Fruit fly (Drosophila melanogaster) whole organism, embryonic: Measurements from ENCODE around the gene Arp10.

Experiments
- ATbp ChIP-seq: fragments of 200-800 bp; sonication (Bioruptor generic); optimal IDR thresholded peaks from 2 replicates; lab custom pipeline; 2017; ENCODE audit warnings: missing biosample characterization, mild to moderate bottlenecking, missing genetic modification characterization, missing genetic modification reagents
- Blimp-1 ChIP-seq: fragments of 200-800 bp; sonication (Bioruptor generic); optimal IDR thresholded peaks from 3 replicates; lab custom pipeline; 2018; ENCODE audit warnings: missing biosample characterization, missing genetic modification characterization, mild to moderate bottlenecking, moderate library complexity, missing genetic modification reagents
- CG10543 ChIP-seq: fragments of 200-800 bp; sonication (Bioruptor generic); optimal IDR thresholded peaks from 3 replicates; lab custom pipeline; 2017; ENCODE audit warnings: missing biosample characterization, mild to moderate bottlenecking, missing genetic modification characterization, moderate library complexity
- CG1233 ChIP-seq: fragments of 200-800 bp; sonication (Bioruptor generic); optimal IDR thresholded peaks from 4 replicates; lab custom pipeline; 2018; ENCODE audit warnings: missing biosample characterization, mild to moderate bottlenecking, missing genetic modification characterization
- CG12391 ChIP-seq: fragments of 200-800 bp; sonication (Bioruptor generic); optimal IDR thresholded peaks from 3 replicates; lab custom pipeline; 2018; ENCODE audit warnings: missing biosample characterization, mild to moderate bottlenecking, missing genetic modification characterization, moderate library complexity
- CG15269 ChIP-seq: fragments of 200-800 bp; sonication (Bioruptor generic); optimal IDR thresholded peaks from 2 replicates; lab custom pipeline; 2018; ENCODE audit warnings: missing biosample characterization, mild to moderate bottlenecking, missing genetic modification characterization, moderate library complexity
- CG1602 ChIP-seq: fragments of 200-800 bp; sonication (Bioruptor generic); optimal IDR thresholded peaks from 3 replicates; lab custom pipeline; 2016; ENCODE audit warnings: missing biosample characterization, missing genetic modification characterization
- CG18476 ChIP-seq: fragments of 200-800 bp; sonication (Bioruptor generic); optimal IDR thresholded peaks from 2 replicates; lab custom pipeline; 2016; ENCODE audit warnings: missing biosample characterization, mild to moderate bottlenecking, missing genetic modification characterization
- CG2129 ChIP-seq: fragments of 200-800 bp; sonication (Bioruptor generic); IDR thresholded peaks from 2 replicates; pipeline ENCODE4 v1.3.6; 2022; ENCODE audit warnings: missing biosample characterization, missing genetic modification characterization; ENCODE audit not compliant: partially characterized antibody
- CG2889 ChIP-seq: fragments of 200-800 bp; sonication (Bioruptor generic); IDR thresholded peaks from 3 replicates; pipeline ENCODE4 v1.3.6; 2022; ENCODE audit warnings: missing biosample characterization, missing genetic modification characterization
- CG34224 ChIP-seq: fragments of 200-800 bp; sonication (Bioruptor generic); IDR thresholded peaks from 3 replicates; pipeline ENCODE4 v1.3.6; 2022; ENCODE audit warnings: missing biosample characterization, missing genetic modification characterization; ENCODE audit not compliant: partially characterized antibody
- CG5180 ChIP-seq: fragments of 200-800 bp; sonication (Bioruptor generic); optimal IDR thresholded peaks from 3 replicates; lab custom pipeline; 2017; ENCODE audit warnings: missing biosample characterization, missing genetic modification characterization, mild to moderate bottlenecking, moderate library complexity, missing genetic modification reagents
- CG6175 ChIP-seq: fragments of 200-800 bp; sonication (Bioruptor generic); IDR thresholded peaks from 3 replicates; pipeline ENCODE4 v1.3.6; 2022; ENCODE audit warnings: missing biosample characterization, missing genetic modification characterization
- CG8281 ChIP-seq: fragments of 200-800 bp; sonication (Bioruptor generic); optimal IDR thresholded peaks from 2 replicates; lab custom pipeline; 2018; ENCODE audit warnings: missing biosample characterization, mild to moderate bottlenecking, missing genetic modification characterization, moderate library complexity
- Dbx ChIP-seq: fragments of 200-800 bp; sonication (Bioruptor generic); IDR thresholded peaks from 3 replicates; pipeline ENCODE4 v1.3.6; 2022; ENCODE audit warnings: missing biosample characterization, missing genetic modification characterization
- Gug ChIP-seq: fragments of 200-800 bp; sonication (Bioruptor generic); IDR thresholded peaks from 4 replicates; pipeline ENCODE4 v1.3.6; 2022; ENCODE audit warnings: missing biosample characterization, missing genetic modification characterization
- HHEX ChIP-seq: fragments of 200-800 bp; sonication (Bioruptor generic); optimal IDR thresholded peaks from 3 replicates; lab custom pipeline; 2017; ENCODE audit warnings: missing biosample characterization, mild to moderate bottlenecking, missing genetic modification characterization, missing genetic modification reagents
- Hmx ChIP-seq: fragments of 200-800 bp; sonication (Bioruptor generic); optimal IDR thresholded peaks from 2 replicates; lab custom pipeline; 2016; ENCODE audit warnings: missing biosample characterization, missing genetic modification characterization
- Jarid2 ChIP-seq: fragments of 200-800 bp; sonication (Bioruptor generic); optimal IDR thresholded peaks from 3 replicates; lab custom pipeline; 2017; ENCODE audit warnings: mild to moderate bottlenecking, missing biosample characterization, missing genetic modification reagents, missing genetic modification characterization
- Lim3 ChIP-seq: fragments of 200-800 bp; sonication (Bioruptor generic); IDR thresholded peaks from 2 replicates; pipeline ENCODE4 v1.3.6; 2022; ENCODE audit warnings: missing biosample characterization, missing genetic modification characterization
- Mes4 ChIP-seq: fragments of 200-800 bp; sonication (Bioruptor generic); optimal IDR thresholded peaks from 2 replicates; lab custom pipeline; 2016; ENCODE audit warnings: missing biosample characterization, missing genetic modification characterization
- NC2β ChIP-seq: fragments of 200-800 bp; sonication (Bioruptor generic); optimal IDR thresholded peaks from 2 replicates; lab custom pipeline; 2016; ENCODE audit warnings: missing biosample characterization, missing genetic modification characterization
- Sox102F ChIP-seq: fragments of 200-800 bp; sonication (Bioruptor generic); optimal IDR thresholded peaks from 2 replicates; lab custom pipeline; 2018; ENCODE audit warnings: missing biosample characterization, mild to moderate bottlenecking, missing genetic modification characterization, moderate library complexity
- Tbp ChIP-seq: fragments of >200 bp; optimal IDR thresholded peaks from 2 replicates; lab custom pipeline; 2018; ENCODE audit warnings: missing biosample characterization, missing genetic modification characterization
- Xrp1 ChIP-seq: fragments of 200-800 bp; sonication (Bioruptor generic); IDR thresholded peaks from 2 replicates; pipeline ENCODE4 v1.3.6; 2022; ENCODE audit warnings: missing biosample characterization, missing genetic modification characterization
- abd-A ChIP-seq: fragments of 200-800 bp; sonication (Bioruptor generic); optimal IDR thresholded peaks from 3 replicates; lab custom pipeline; 2019; ENCODE audit warnings: missing biosample characterization, mild to moderate bottlenecking, missing genetic modification characterization, moderate library complexity
- aop ChIP-seq: fragments of 200-800 bp; sonication (Bioruptor generic); IDR thresholded peaks from 2 replicates; pipeline ENCODE4 v1.3.6; 2022; ENCODE audit warnings: missing biosample characterization, missing genetic modification characterization
- ase ChIP-seq: fragments of 200-800 bp; sonication (Bioruptor generic); IDR thresholded peaks from 3 replicates; pipeline ENCODE4 v1.3.6; 2022; ENCODE audit warnings: missing biosample characterization, missing genetic modification characterization
- cg ChIP-seq: fragments of 200-800 bp; sonication (Bioruptor generic); optimal IDR thresholded peaks from 3 replicates; lab custom pipeline; 2019; ENCODE audit warnings: missing biosample characterization, mild to moderate bottlenecking, missing genetic modification characterization, moderate library complexity
- corto ChIP-seq: fragments of 200-800 bp; sonication (Bioruptor generic); optimal IDR thresholded peaks from 2 replicates; lab custom pipeline; 2016; ENCODE audit warnings: missing biosample characterization, mild to moderate bottlenecking, missing genetic modification characterization, moderate library complexity
- dan ChIP-seq: fragments of 200-800 bp; sonication (Bioruptor generic); IDR thresholded peaks from 2 replicates; pipeline ENCODE4 v1.3.6; 2022; ENCODE audit warnings: missing biosample characterization, missing genetic modification characterization
- dmrt11E ChIP-seq: fragments of 200-800 bp; sonication (Bioruptor generic); optimal IDR thresholded peaks from 3 replicates; lab custom pipeline; 2018; ENCODE audit warnings: missing biosample characterization, mild to moderate bottlenecking, missing genetic modification characterization, moderate library complexity
- emc ChIP-seq: fragments of 200-800 bp; sonication (Bioruptor generic); optimal IDR thresholded peaks from 2 replicates; lab custom pipeline; 2016; ENCODE audit warnings: missing biosample characterization, missing genetic modification characterization
- ems ChIP-seq: fragments of 200-800 bp; sonication (Bioruptor generic); optimal IDR thresholded peaks from 3 replicates; lab custom pipeline; 2016; ENCODE audit warnings: missing biosample characterization, missing genetic modification characterization
- en ChIP-seq: fragments of 200-800 bp; sonication (Bioruptor generic); optimal IDR thresholded peaks from 2 replicates; lab custom pipeline; 2016; ENCODE audit warnings: missing biosample characterization, missing genetic modification characterization
- esg ChIP-seq: fragments of 200-800 bp; sonication (Bioruptor generic); conservative IDR thresholded peaks from 2 replicates; pipeline ENCODE4 v1.3.6; 2022; ENCODE audit warnings: missing biosample characterization, missing genetic modification characterization
- fd3F ChIP-seq: fragments of 200-800 bp; sonication (Bioruptor generic); optimal IDR thresholded peaks from 2 replicates; lab custom pipeline; 2018; ENCODE audit warnings: missing biosample characterization, mild to moderate bottlenecking, missing genetic modification characterization, moderate library complexity
- ken ChIP-seq: fragments of 200-800 bp; sonication (Bioruptor generic); IDR thresholded peaks from 3 replicates; pipeline ENCODE4 v1.3.6; 2022; ENCODE audit warnings: missing biosample characterization, missing genetic modification characterization
- nau ChIP-seq: fragments of 200-800 bp; sonication (Bioruptor generic); optimal IDR thresholded peaks from 3 replicates; lab custom pipeline; 2017; ENCODE audit warnings: missing biosample characterization, mild to moderate bottlenecking, missing genetic modification characterization, missing genetic modification reagents
- oc ChIP-seq: fragments of 200-800 bp; sonication (Bioruptor generic); optimal IDR thresholded peaks from 2 replicates; lab custom pipeline; 2018; ENCODE audit warnings: missing biosample characterization, mild to moderate bottlenecking, missing genetic modification characterization, moderate library complexity
- org-1 ChIP-seq: fragments of 200-800 bp; sonication (Bioruptor generic); optimal IDR thresholded peaks from 2 replicates; lab custom pipeline; 2017; ENCODE audit warnings: missing biosample characterization, missing genetic modification characterization
- phol ChIP-seq: fragments of 200-800 bp; sonication (Bioruptor generic); optimal IDR thresholded peaks from 3 replicates; lab custom pipeline; 2018; ENCODE audit warnings: missing biosample characterization, mild to moderate bottlenecking, missing genetic modification characterization, moderate library complexity
- rib ChIP-seq: fragments of 200-800 bp; sonication (Bioruptor generic); IDR thresholded peaks from 2 replicates; pipeline ENCODE4 v1.3.6; 2022; ENCODE audit warnings: missing biosample characterization, missing genetic modification characterization
- schlank ChIP-seq: fragments of 200-800 bp; sonication (Bioruptor generic); optimal IDR thresholded peaks from 2 replicates; lab custom pipeline; 2018; ENCODE audit warnings: missing biosample characterization, mild to moderate bottlenecking, missing genetic modification characterization
- sim ChIP-seq: fragments of 200-800 bp; sonication (Bioruptor generic); IDR thresholded peaks from 2 replicates; pipeline ENCODE4 v1.3.6; 2022; ENCODE audit warnings: missing biosample characterization, missing genetic modification characterization
- slbo ChIP-seq: fragments of 200-800 bp; sonication (Bioruptor generic); IDR thresholded peaks from 2 replicates; pipeline ENCODE4 v1.3.6; 2022; ENCODE audit warnings: missing biosample characterization, missing genetic modification characterization
- vnd ChIP-seq: fragments of 200-800 bp; sonication (Bioruptor generic); IDR thresholded peaks from 3 replicates; pipeline ENCODE4 v1.3.6; 2022; ENCODE audit warnings: missing biosample characterization, missing genetic modification characterization; ENCODE audit not compliant: partially characterized antibody

Gene Arp10

DNA sequence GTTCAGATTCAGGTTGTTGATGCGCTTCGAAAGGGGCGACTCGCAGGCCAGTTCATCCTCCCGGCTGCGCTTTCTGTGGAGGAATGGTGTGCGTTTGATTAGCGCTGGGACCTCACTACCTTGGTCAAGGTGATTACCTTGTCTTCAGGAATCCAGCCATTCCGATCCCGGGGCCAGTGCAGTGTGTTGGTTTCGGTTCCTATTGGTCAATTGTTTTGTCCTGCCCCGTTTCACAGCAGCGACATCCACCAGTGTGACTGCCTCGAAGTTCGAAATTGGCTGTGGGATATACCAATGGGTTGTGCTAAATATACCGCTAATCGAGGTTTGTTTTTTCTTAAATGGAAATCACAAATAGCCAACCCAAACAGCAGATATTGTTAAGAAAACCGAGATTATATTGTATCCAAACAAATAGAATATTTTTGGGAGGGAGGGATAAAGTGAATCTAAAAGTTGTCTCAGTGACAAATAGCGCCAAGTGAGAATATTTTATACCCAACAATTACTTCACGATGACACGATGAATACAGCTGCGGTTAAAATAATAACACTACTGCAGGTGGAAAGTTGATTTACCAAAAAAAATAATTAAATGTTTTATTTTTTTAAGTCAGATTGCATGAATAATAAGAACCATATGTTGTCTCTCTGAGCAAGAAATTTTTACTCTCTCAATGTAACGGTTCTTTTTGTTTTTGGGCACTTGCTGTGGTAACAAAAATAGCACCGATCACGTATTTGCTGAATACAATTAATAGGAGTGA, 49.0 kb upstream of the Arp10 start, which contains the start of gene CG14229 (continued):
- TF ChIP-seq CG15269 (tag; lab: Kevin White, UChicago) (peak; percentile 2), dan (GFP tag; lab: Robert Waterston, UW) (no peak), Lim3 (GFP tag; lab: Robert Waterston, UW) (no peak), CG5180 (GFP tag; lab: Kevin White, UChicago) (no peak), Jarid2 (GFP tag; lab: Kevin White, UChicago) (no peak), abd-A (tag; lab: Kevin White, UChicago) (no peak), CG34224 (GFP tag; lab: Robert Waterston, UW) (no peak), Tbp (GFP tag; lab: Kevin White, UChicago) (no peak), Xrp1 (GFP tag; lab: Robert Waterston, UW) (peak; percentile 59), en (GFP tag; lab: Kevin White, UChicago) (no peak), ems (GFP tag; lab: Kevin White, UChicago) (no peak), NC2β (GFP tag; lab: Kevin White, UChicago) (no peak), cg (GFP tag; lab: Kevin White, UChicago) (no peak), Dbx (no peak), Hmx (no peak), Gug (no peak), Blimp-1 (no peak), dmrt11E (tag; lab: Kevin White, UChicago) (no peak), rib (GFP tag; lab: Robert Waterston, UW) (no peak), ATbp (GFP tag; lab: Kevin White, UChicago) (no peak), HHEX (GFP tag; lab: Kevin White, UChicago) (no peak), Mes4 (GFP tag; lab: Kevin White, UChicago) (no peak), ase (GFP tag; lab: Robert Waterston, UW) (no peak)

DNA sequence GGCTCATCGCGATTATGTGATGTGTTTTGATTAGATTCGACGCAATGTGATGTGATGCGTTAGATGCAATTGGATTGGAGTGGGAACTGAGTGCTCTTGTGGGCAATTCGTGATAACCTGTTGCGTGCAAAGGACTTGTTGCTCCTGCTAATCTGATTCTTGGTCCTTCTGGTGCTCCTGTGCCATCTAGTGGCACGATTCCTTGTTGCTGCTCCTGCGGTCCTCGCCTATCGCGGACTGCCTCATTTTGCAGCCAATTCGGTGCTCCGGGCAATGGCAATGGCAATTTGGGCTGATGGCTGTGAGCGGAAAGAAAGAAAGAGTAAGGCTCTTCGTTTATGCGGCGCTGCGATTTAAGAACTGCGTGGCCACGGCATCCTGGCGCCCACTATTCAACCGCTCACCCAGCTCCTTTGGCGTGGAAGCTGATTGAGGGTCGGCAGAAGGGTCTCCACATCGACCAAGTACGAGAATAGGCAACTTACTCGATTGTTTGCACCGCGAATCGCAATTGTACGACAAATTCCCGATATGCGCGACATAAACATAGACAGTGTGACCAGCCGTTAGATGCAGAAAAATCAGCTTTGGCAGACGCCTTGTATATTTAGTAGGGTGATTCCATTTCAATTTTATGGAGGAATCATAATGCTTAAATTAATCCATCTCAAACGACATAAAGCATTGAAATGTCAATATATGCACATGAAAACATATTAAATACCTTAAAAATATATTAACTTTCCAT, 47.1 kb upstream of the Arp10 start, which contains the start of gene Mer:
Gene Mer (minus strand): TSS at position 550 of the 748 bp plus-strand sequence.
- TF ChIP-seq CG10543 (GFP tag; lab: Kevin White, UChicago) (peak; percentile 67), phol (peak; percentile 81), slbo (peak; percentile 87), CG2129 (no peak), CG6175 (GFP tag; lab: Robert Waterston, UW) (peak; percentile 62; the same call in 1 of the 3 replicates), org-1 (peak; percentile 81), oc (peak; percentile 59), CG1602 (peak; percentile 64), Mes4 (GFP tag; lab: Kevin White, UChicago) (peak; percentile 71), corto (GFP tag; lab: Kevin White, UChicago) (peak; percentile 6), fd3F (GFP tag; lab: Kevin White, UChicago) (peak; percentile 74), vnd (GFP tag; lab: Robert Waterston, UW) (no peak), CG18476 (GFP tag; lab: Kevin White, UChicago) (peak; percentile 75), emc (GFP tag; lab: Kevin White, UChicago) (peak; percentile 59), CG2889 (peak; percentile 65; the same call in 2 of the 3 replicates), aop (GFP tag; lab: Robert Waterston, UW) (no peak), CG8281 (tag; lab: Kevin White, UChicago) (peak; percentile 63), sim (peak; percentile 67), Sox102F (GFP tag; lab: Kevin White, UChicago) (no peak), CG1233 (GFP tag; lab: Kevin White, UChicago) (peak; percentile 75), schlank (tag; lab: Kevin White, UChicago) (peak; percentile 75), ken (GFP tag; lab: Robert Waterston, UW) (peak; percentile 76), esg (GFP tag; lab: Robert Waterston, UW) (peak; percentile 70), CG12391 (peak; percentile 82), nau (no peak)
